Fruit fly (Drosophila melanogaster): ENCODE results near the gene CG17744.

CG17744 gene

DNA sequence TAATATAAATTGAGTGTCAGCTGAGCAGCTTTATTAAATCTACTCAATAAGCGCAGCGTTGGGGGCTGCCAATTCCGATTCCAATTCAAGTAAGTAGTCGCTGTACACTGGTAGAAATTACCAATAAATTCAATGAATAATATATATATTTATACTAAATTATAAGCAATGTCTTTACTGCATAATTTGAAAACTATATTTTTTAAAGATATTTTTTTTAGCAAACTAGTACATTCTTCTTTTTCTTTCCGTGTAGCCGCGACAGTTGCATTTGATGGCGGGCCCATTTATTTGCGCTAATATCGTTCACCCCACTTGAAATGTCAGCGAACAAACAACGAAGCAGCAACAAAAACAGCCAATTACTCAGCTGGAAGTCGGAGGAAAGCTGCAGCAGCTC, 49.2 kb downstream of the CG17744 start (continued):
- TF ChIP-seq CG1621 (tag; optimal IDR thresholded peaks at IDR 0.05) (peak; percentile 22), CG3919 (GFP tag; optimal IDR thresholded peaks at IDR 0.05) (peak; percentile 73), CG3032 (tag; optimal IDR thresholded peaks at IDR 0.05) (peak; percentile 62), CG9139 (GFP tag; optimal IDR thresholded peaks at IDR 0.05) (no peak), pdm3 (GFP tag; optimal IDR thresholded peaks at IDR 0.05) (peak; percentile 41), CG4318 (GFP tag; optimal IDR thresholded peaks at IDR 0.05) (peak; percentile 66), Lpt (GFP tag; optimal IDR thresholded peaks at IDR 0.05) (peak; percentile 79), CG7368 (GFP tag; optimal IDR thresholded peaks at IDR 0.05) (peak; percentile 21), vri (GFP tag; optimal IDR thresholded peaks at IDR 0.05) (peak; percentile 13), Gug (GFP tag; IDR thresholded peaks at IDR 0.05) (peak; percentile 82), dac (GFP tag; optimal IDR thresholded peaks at IDR 0.05) (peak; percentile 10), cyc (GFP tag; optimal IDR thresholded peaks at IDR 0.05) (peak; percentile 46), CG6276 (GFP tag; optimal IDR thresholded peaks at IDR 0.05) (peak; percentile 55), fd85E (GFP tag; optimal IDR thresholded peaks at IDR 0.05) (no peak), achi (GFP tag; optimal IDR thresholded peaks at IDR 0.05) (peak; percentile 77), CG6808 (GFP tag; optimal IDR thresholded peaks at IDR 0.05) (peak; percentile 50)

DNA sequence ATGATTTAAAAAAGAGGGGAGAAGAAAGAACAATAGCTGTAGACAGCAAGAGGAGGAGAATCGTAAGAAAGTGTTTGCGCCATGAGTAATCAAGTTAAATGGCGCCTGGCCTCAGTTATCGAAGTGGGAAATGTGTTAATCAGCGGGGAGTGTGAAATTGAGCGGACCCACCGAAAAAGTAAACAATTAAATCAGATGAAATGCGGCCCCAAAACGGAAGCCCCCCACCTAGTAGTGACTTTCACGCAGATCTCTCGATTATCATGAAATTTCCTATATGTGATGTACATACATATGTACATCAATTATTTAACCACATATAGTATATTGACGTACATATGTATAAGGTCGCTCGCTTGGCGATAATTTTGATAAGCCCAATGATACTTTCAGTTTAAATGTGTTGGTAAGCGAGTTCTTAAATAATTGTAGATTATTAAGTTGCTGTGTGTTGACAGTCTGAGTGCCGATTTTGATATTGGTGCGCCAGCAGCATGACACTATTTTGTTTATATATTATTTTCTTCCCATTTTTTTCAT, 49.9 kb downstream of the CG17744 start:
- TF ChIP-seq CG32006 (GFP tag; optimal IDR thresholded peaks at IDR 0.05) (no peak), vri (GFP tag; optimal IDR thresholded peaks at IDR 0.05) (peak; percentile 17), Lpt (GFP tag; optimal IDR thresholded peaks at IDR 0.05) (no peak), svp (GFP tag) (peak; percentile 84), Eip78C (GFP tag) (peak; percentile 44), fkh (GFP tag; optimal IDR thresholded peaks at IDR 0.05) (peak; percentile 48)

dm6 chr3L:6975875-6976274, 50.7 kb downstream of the CG17744 start:
- TF ChIP-seq Met (GFP tag; optimal IDR thresholded peaks at IDR 0.05) (no peak), CG9139 (GFP tag; optimal IDR thresholded peaks at IDR 0.05) (no peak), svp (GFP tag) (peak; percentile 18), vri (GFP tag; optimal IDR thresholded peaks at IDR 0.05) (peak; percentile 3), Eip78C (GFP tag) (peak; percentile 1), spab (GFP tag; optimal IDR thresholded peaks at IDR 0.05) (no peak), dac (GFP tag; optimal IDR thresholded peaks at IDR 0.05) (no peak), Hr39 (GFP tag; optimal IDR thresholded peaks at IDR 0.05) (no peak)

Data from whole organism, prepupa.